Worm (Caenorhabditis elegans) whole organism, late embryonic: ENCODE results near the gene sup-12.

Source experiments
- C38D4.7 ChIP-seq: fragments of 200-800 bp; sonication (Bioruptor generic); optimal IDR thresholded peaks from 2 replicates; lab custom pipeline; 2018; ENCODE audit warnings: mild to moderate bottlenecking, missing genetic modification characterization, moderate library complexity, missing compliant biosample characterization
- K02D7.2 ChIP-seq: sonication (generic microtip); optimal IDR thresholded peaks from 2 replicates; lab custom pipeline; 2017; ENCODE audit warnings: mild to moderate bottlenecking, missing genetic modification characterization, missing compliant biosample characterization
- ceh-18 ChIP-seq: sonication (generic microtip); optimal IDR thresholded peaks from 2 replicates; lab custom pipeline; 2016; ENCODE audit warnings: missing genetic modification characterization, missing compliant biosample characterization
- ceh-19 ChIP-seq: fragments of 200-800 bp; sonication (Bioruptor generic); optimal IDR thresholded peaks from 2 replicates; lab custom pipeline; 2018; ENCODE audit warnings: mild to moderate bottlenecking, missing genetic modification characterization, missing compliant biosample characterization
- ceh-2 ChIP-seq: sonication (generic microtip); optimal IDR thresholded peaks from 2 replicates; lab custom pipeline; 2016; ENCODE audit warnings: missing genotype, missing genetic modification characterization, missing compliant biosample characterization
- ceh-24 ChIP-seq: sonication (generic microtip); optimal IDR thresholded peaks from 2 replicates; lab custom pipeline; 2016; ENCODE audit warnings: mild to moderate bottlenecking, missing genetic modification characterization, missing compliant biosample characterization
- ceh-30 ChIP-seq: fragments of 150-350 bp; optimal IDR thresholded peaks from 2 replicates; lab custom pipeline; 2014; ENCODE audit warnings: missing biosample characterization, missing genetic modification characterization
- ceh-31 ChIP-seq: sonication (generic microtip); optimal IDR thresholded peaks from 2 replicates; lab custom pipeline; 2016; ENCODE audit warnings: missing genetic modification characterization, missing compliant biosample characterization
- ceh-34 ChIP-seq: sonication (generic microtip); optimal IDR thresholded peaks from 2 replicates; lab custom pipeline; 2016; ENCODE audit warnings: mild to moderate bottlenecking, missing genetic modification characterization, missing compliant biosample characterization
- fkh-10 ChIP-seq: fragments of 150-350 bp; optimal IDR thresholded peaks from 2 replicates; lab custom pipeline; 2014; ENCODE audit warnings: missing biosample characterization, missing genetic modification reagents, missing genetic modification characterization
- hlh-8 ChIP-seq: sonication (generic microtip); optimal IDR thresholded peaks from 2 replicates; lab custom pipeline; 2016; ENCODE audit warnings: missing genotype, missing genetic modification characterization, missing compliant biosample characterization
- sox-4 ChIP-seq: sonication (generic microtip); optimal IDR thresholded peaks from 2 replicates; lab custom pipeline; 2017; ENCODE audit warnings: mild to moderate bottlenecking, missing genetic modification characterization, inconsistent platforms, missing compliant biosample characterization
- tbx-2 ChIP-seq: sonication (generic microtip); optimal IDR thresholded peaks from 2 replicates; lab custom pipeline; 2016; ENCODE audit warnings: missing genetic modification characterization, missing compliant biosample characterization
- unc-42 ChIP-seq: sonication (generic microtip); optimal IDR thresholded peaks from 2 replicates; lab custom pipeline; 2016; ENCODE audit warnings: missing genotype, missing genetic modification characterization, missing compliant biosample characterization
- unc-55 ChIP-seq: sonication (generic microtip); optimal IDR thresholded peaks from 2 replicates; lab custom pipeline; 2017; ENCODE audit warnings: missing biosample characterization, missing genetic modification reagents, missing genetic modification characterization
- ztf-16 ChIP-seq: sonication (generic microtip); optimal IDR thresholded peaks from 2 replicates; lab custom pipeline; 2017; ENCODE audit warnings: missing genetic modification characterization, missing compliant biosample characterization

The sup-12 gene

ce11 chrX:3949763-3950162 lies 45.4 kb downstream of the sup-12 start:
- no peak for TF ChIP-seq sox-4 (tag; lab: Kevin White, UChicago)

ce11 chrX:3952737-3953136 lies 48.4 kb downstream of the sup-12 start:
- TF ChIP-seq ceh-31 (no peak), ceh-34 (tag; lab: Kevin White, UChicago) (no peak), tbx-2 (tag; lab: Kevin White, UChicago) (no peak), ceh-30 (tag; lab: Kevin White, UChicago) (no peak), ceh-19 (GFP tag; lab: Kevin White, UChicago) (no peak), fkh-10 (GFP tag; lab: Kevin White, UChicago) (no peak), unc-42 (tag; lab: Kevin White, UChicago) (no peak), C38D4.7 (GFP tag; lab: Kevin White, UChicago) (no peak), ceh-24 (tag; lab: Kevin White, UChicago) (no peak), hlh-8 (no peak), K02D7.2 (tag; lab: Kevin White, UChicago) (no peak), ceh-18 (no peak), ztf-16 (tag; lab: Kevin White, UChicago) (no peak), ceh-2 (no peak), unc-55 (no peak)
